Fruit fly (Drosophila melanogaster): ENCODE results near the gene Adk2.
A peak's percentile ranks its signal among the peaks of the same experiment; 100 is the strongest.

Gene Adk2

DNA sequence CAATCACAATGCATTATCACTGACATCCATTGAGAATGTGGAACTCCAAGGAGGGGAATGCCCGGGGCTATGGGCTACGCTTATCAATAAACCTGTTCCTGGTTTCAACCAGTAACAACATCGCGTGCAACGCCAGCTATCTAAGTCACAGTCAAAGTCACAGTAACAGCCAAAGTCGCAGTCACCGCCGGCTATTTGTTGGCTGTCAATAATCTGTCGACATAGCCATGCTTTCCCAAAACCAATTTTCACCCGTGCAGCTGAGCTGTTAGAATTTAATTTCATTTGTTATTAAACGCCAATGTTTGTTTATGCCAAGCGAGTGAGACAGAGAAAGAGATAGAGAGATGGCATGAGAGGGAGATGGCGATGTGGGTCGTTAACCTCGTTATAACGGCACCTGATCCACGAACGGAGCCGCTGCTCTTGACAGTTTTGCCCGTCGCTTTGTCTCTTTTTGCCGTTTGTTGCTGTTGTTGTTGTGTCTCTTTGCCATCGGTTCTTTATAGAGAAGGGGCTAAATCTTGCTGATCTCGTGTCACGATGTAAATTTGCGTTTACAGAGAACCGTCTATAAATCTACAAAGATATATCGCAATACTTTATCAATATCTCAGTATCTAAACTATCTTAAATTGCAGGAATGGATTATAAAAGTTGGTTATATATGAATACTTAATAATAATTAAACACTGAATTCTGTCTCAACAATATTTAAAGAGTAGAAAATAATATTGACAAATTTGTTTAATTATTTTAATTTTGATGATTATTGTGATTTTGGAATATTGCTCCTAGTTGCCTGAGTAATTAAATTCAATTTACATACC, 9.8 kb upstream of the Adk2 start (continued):
- TF ChIP-seq CG15269 (tag; optimal IDR thresholded peaks at IDR 0.05) (peak; percentile 56), bcd (GFP tag; optimal IDR thresholded peaks at IDR 0.05) (peak; percentile 3), fd96Cb (tag; optimal IDR thresholded peaks at IDR 0.05) (peak; percentile 28), Nf-YB (GFP tag; optimal IDR thresholded peaks at IDR 0.05) (peak; percentile 13), CTCF (GFP tag; optimal IDR thresholded peaks at IDR 0.05) (peak; percentile 11), tio (GFP tag; optimal IDR thresholded peaks at IDR 0.05) (peak; percentile 9), Max (GFP tag; optimal IDR thresholded peaks at IDR 0.05) (no peak), sens (GFP tag) (peak; percentile 85), CG13894 (tag; optimal IDR thresholded peaks at IDR 0.05) (no peak), chinmo (GFP tag; IDR thresholded peaks at IDR 0.05; ENCODE audit: partially characterized antibody) (0 out of 4 replicates have a peak, but pooled peaks have one; percentile 66), mam (GFP tag; optimal IDR thresholded peaks at IDR 0.05) (no peak), CG14710 (tag; optimal IDR thresholded peaks at IDR 0.05) (peak; percentile 49), CG15696 (tag; optimal IDR thresholded peaks at IDR 0.05) (peak; percentile 28), CG12769 (tag; optimal IDR thresholded peaks at IDR 0.05) (peak; percentile 21), grau (tag; optimal IDR thresholded peaks at IDR 0.05) (peak; percentile 40), Doc2 (GFP tag; IDR thresholded peaks at IDR 0.05) (no peak), CG10209 (GFP tag; optimal IDR thresholded peaks at IDR 0.05) (peak; percentile 11), Abd-B (GFP tag; optimal IDR thresholded peaks at IDR 0.05) (peak; percentile 21), CG30403 (GFP tag; optimal IDR thresholded peaks at IDR 0.05) (peak; percentile 15), nerfin-1 (tag; optimal IDR thresholded peaks at IDR 0.05) (no peak), Kr (GFP tag; optimal IDR thresholded peaks at IDR 0.05) (no peak), CG18262 (tag; optimal IDR thresholded peaks at IDR 0.05) (peak; percentile 71), E2f1 (GFP tag; IDR thresholded peaks at IDR 0.05) (no peak), CG34376 (GFP tag; optimal IDR thresholded peaks at IDR 0.05) (no peak), ttk (GFP tag; IDR thresholded peaks at IDR 0.05) (no peak), Xbp1 (GFP tag; optimal IDR thresholded peaks at IDR 0.05) (no peak), Antp (GFP tag; optimal IDR thresholded peaks at IDR 0.05) (no peak), pita (GFP tag; optimal IDR thresholded peaks at IDR 0.05) (no peak), CG33557 (GFP tag; optimal IDR thresholded peaks at IDR 0.05) (peak; percentile 5), lola (GFP tag; optimal IDR thresholded peaks at IDR 0.05) (peak in 1 of 3 experiments; percentile 75), CG4707 (GFP tag; optimal IDR thresholded peaks at IDR 0.05) (peak; percentile 59), Oaz (GFP tag; IDR thresholded peaks at IDR 0.05) (no peak), CG10321 (GFP tag; IDR thresholded peaks at IDR 0.05) (no peak), C15 (GFP tag; IDR thresholded peaks at IDR 0.05) (no peak), CG15601 (tag; optimal IDR thresholded peaks at IDR 0.05) (peak; percentile 93), tll (GFP tag; optimal IDR thresholded peaks at IDR 0.05) (peak in 1 of 2 experiments; percentile 30), CG1529 (GFP tag; optimal IDR thresholded peaks at IDR 0.05) (peak; percentile 29), chm (GFP tag; IDR thresholded peaks at IDR 0.05) (peak; percentile 45; the same call in 1 of the 2 replicates), CG7556 (GFP tag; optimal IDR thresholded peaks at IDR 0.05) (peak; percentile 57), D (optimal IDR thresholded peaks at IDR 0.05) (peak; percentile 43), D (GFP tag; optimal IDR thresholded peaks at IDR 0.05) (no peak), Sox100B (GFP tag; optimal IDR thresholded peaks at IDR 0.05) (peak; percentile 18), CG1603 (tag; optimal IDR thresholded peaks at IDR 0.05) (peak; percentile 51), dmrt11E (tag; optimal IDR thresholded peaks at IDR 0.05) (peak; percentile 47), CG31441 (GFP tag; IDR thresholded peaks at IDR 0.05) (peak; percentile 88), bbx (GFP tag; IDR thresholded peaks at IDR 0.05; ENCODE audit: partially characterized antibody) (0 out of 2 replicates have a peak, but pooled peaks have one; percentile 26), insv (GFP tag; optimal IDR thresholded peaks at IDR 0.05) (no peak), CG4820 (GFP tag; optimal IDR thresholded peaks at IDR 0.05) (peak; percentile 13)
